Fruit fly (Drosophila melanogaster): Measurements from ENCODE around the gene Bub3.
A peak's percentile ranks its signal among the peaks of the same experiment; 100 is the strongest.

Bub3 gene

dm6 chr3R:29722238-29722637, 47.0 kb upstream of the Bub3 start, which contains the start of gene CG34296:
CG34296 (plus strand) TSS chr3R:29722538.
- TF ChIP-seq Rfx (GFP tag; IDR thresholded peaks at IDR 0.05) (no peak), ase (GFP tag; IDR thresholded peaks at IDR 0.05) (no peak), mld (GFP tag; IDR thresholded peaks at IDR 0.05; ENCODE audit: partially characterized antibody) (no peak), disco-r (GFP tag; optimal IDR thresholded peaks at IDR 0.05) (no peak), wor (GFP tag; IDR thresholded peaks at IDR 0.05) (no peak), CG12659 (GFP tag; optimal IDR thresholded peaks at IDR 0.05) (no peak), Rx (GFP tag; IDR thresholded peaks at IDR 0.05) (no peak), vfl (GFP tag; optimal IDR thresholded peaks at IDR 0.05) (no peak), Deaf1 (tag; optimal IDR thresholded peaks at IDR 0.05) (no peak), CG15011 (GFP tag; optimal IDR thresholded peaks at IDR 0.05) (no peak), cato (GFP tag; optimal IDR thresholded peaks at IDR 0.05; ENCODE audit: borderline replicate concordance) (no peak), Scr (GFP tag; IDR thresholded peaks at IDR 0.05; ENCODE audit: partially characterized antibody) (no peak)

- peak; percentile 18; the same call in 1 of the 3 replicates for TF ChIP-seq ci (GFP tag; IDR thresholded peaks at IDR 0.05)
- TF ChIP-seq usp (GFP tag; optimal IDR thresholded peaks at IDR 0.05), result no peak
- no peak for TF ChIP-seq CG7372 (GFP tag; IDR thresholded peaks at IDR 0.05)
- no peak for TF ChIP-seq CG10209 (GFP tag; optimal IDR thresholded peaks at IDR 0.05)
- peak; percentile 24; the same call in 1 of the 3 replicates for TF ChIP-seq ken (GFP tag; IDR thresholded peaks at IDR 0.05)
- no peak for TF ChIP-seq CG11093 (GFP tag; IDR thresholded peaks at IDR 0.05)
- no peak for TF ChIP-seq twi (tag; optimal IDR thresholded peaks at IDR 0.05)
- TF ChIP-seq crc (GFP tag; optimal IDR thresholded peaks at IDR 0.05), result no peak
These were observed 43.1 kb upstream of the Bub3 start, which contains the start of gene CG15506 for dm6 chr3R:29718363-29718762. CG15506 (plus strand) TSS chr3R:29718663.

- TF ChIP-seq ssp (GFP tag; IDR thresholded peaks at IDR 0.05) (no peak), MESR4 (GFP tag; optimal IDR thresholded peaks at IDR 0.05) (no peak), H2.0 (GFP tag; IDR thresholded peaks at IDR 0.05) (peak; percentile 42; the same call in 1 of the 2 replicates), yki (optimal IDR thresholded peaks at IDR 0.05) (no peak), sna (GFP tag; IDR thresholded peaks at IDR 0.05; ENCODE audit: partially characterized antibody) (no peak), pros (GFP tag; optimal IDR thresholded peaks at IDR 0.05) (no peak), CG4424 (GFP tag; optimal IDR thresholded peaks at IDR 0.05) (no peak), sqz (GFP tag; optimal IDR thresholded peaks at IDR 0.05) (no peak), Neu2 (GFP tag; optimal IDR thresholded peaks at IDR 0.05; ENCODE audit: borderline replicate concordance) (no peak), cas (GFP tag; IDR thresholded peaks at IDR 0.05) (no peak), BEAF-32 (GFP tag; optimal IDR thresholded peaks at IDR 0.05) (no peak), emc (GFP tag; optimal IDR thresholded peaks at IDR 0.05) (no peak), eve (GFP tag; optimal IDR thresholded peaks at IDR 0.05) (no peak), bbx (GFP tag; IDR thresholded peaks at IDR 0.05; ENCODE audit: partially characterized antibody) (no peak), CG12299 (tag; optimal IDR thresholded peaks at IDR 0.05) (no peak), CG31365 (tag; optimal IDR thresholded peaks at IDR 0.05) (no peak), CG17829 (tag; optimal IDR thresholded peaks at IDR 0.05) (no peak), grau (tag; optimal IDR thresholded peaks at IDR 0.05) (peak; percentile 34), lab (GFP tag; optimal IDR thresholded peaks at IDR 0.05) (peak; percentile 7), exex (tag; optimal IDR thresholded peaks at IDR 0.05) (no peak), CG13296 (GFP tag; optimal IDR thresholded peaks at IDR 0.05) (no peak), wdn (GFP tag; IDR thresholded peaks at IDR 0.05) (no peak), Dbx (GFP tag; IDR thresholded peaks at IDR 0.05) (no peak), CG8388 (GFP tag; optimal IDR thresholded peaks at IDR 0.05) (peak; percentile 53), sima (GFP tag; optimal IDR thresholded peaks at IDR 0.05) (no peak), Dad (GFP tag; optimal IDR thresholded peaks at IDR 0.05) (no peak), Jarid2 (GFP tag; optimal IDR thresholded peaks at IDR 0.05) (no peak), Gsc (GFP tag; IDR thresholded peaks at IDR 0.05) (no peak), CG18599 (GFP tag; optimal IDR thresholded peaks at IDR 0.05) (no peak), GATAe (GFP tag; conservative IDR thresholded peaks at IDR 0.05) (no peak)
These were observed 42.3 kb upstream of the Bub3 start for dm6 chr3R:29717519-29717918.
